Fruit fly (Drosophila melanogaster) Kc167 (cell line): ENCODE measurements around the gene Eig71Ee.

Experiments
- Myc ChIP-seq: fragments of >200 bp; optimal IDR thresholded peaks from 2 replicates; lab custom pipeline; 2017; ENCODE audit warnings: missing external identifiers
- Sin3A ChIP-seq: fragments of >200 bp; optimal IDR thresholded peaks from 2 replicates; lab custom pipeline; 2018; ENCODE audit warnings: missing external identifiers
- h ChIP-seq: fragments of >200 bp; optimal IDR thresholded peaks from 3 replicates; lab custom pipeline; 2018; ENCODE audit warnings: missing external identifiers
- insv ChIP-seq: fragments of >200 bp; optimal IDR thresholded peaks from 3 replicates; lab custom pipeline; 2018; ENCODE audit warnings: missing external identifiers
- psq ChIP-seq: fragments of >200 bp; optimal IDR thresholded peaks from 2 replicates; lab custom pipeline; 2017; ENCODE audit warnings: missing external identifiers
- ttk ChIP-seq: sonication (Bioruptor generic); optimal IDR thresholded peaks from 2 replicates; lab custom pipeline; 2017; ENCODE audit warnings: missing external identifiers

Eig71Ee gene

DNA sequence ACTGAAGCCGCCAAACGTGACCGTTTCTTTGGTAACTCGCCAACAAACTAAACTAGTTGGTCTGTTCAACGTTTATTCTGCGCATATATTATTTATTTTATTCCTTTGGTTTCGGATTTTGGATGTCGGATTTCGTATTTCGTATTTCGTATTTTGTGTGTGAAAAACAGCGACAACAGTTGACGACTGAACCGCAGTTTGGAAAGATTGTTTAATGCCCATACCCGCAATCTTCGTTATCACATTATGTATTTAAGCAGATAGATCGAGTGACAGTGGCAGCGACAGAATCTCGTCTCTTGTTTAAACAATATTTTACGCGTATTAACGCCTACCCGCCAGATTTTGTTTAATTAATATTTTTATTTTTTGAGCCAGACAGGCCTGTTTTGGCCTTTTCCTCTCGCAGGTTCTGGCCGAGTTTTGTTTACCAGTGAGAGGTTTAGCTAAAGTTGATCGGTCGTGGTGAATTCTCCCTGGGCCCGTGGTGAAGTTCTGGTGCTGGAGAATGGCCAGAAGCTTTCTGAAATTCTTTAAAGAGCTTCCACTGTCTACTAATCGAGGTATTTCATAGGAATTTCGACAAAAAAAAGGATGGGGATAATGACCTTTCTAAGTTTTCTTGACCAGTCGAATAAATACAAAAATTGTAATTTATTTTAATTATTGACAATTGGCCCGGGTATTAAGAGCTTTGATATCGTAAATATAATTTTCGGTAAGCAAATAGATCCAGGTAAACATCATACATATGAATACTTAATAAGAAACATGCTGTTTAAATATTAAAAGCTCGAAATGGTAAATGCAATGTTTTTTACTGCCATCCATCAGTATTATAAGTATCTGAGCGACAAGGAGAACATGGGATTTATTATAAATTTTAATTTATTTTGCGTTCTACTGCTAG lies 7.8 kb downstream of the Eig71Ee start, which contains the start of the genes comm3 and CG43083:
comm3 (minus strand) TSS at position 51 of the 910 bp plus-strand sequence.
CG43083 (plus strand) TSS at position 860 of the 910 bp plus-strand sequence.
- TF ChIP-seq Myc (no peak), Sin3A (no peak), ttk (lab: Kevin White, UChicago) (no peak), h (lab: Kevin White, UChicago) (no peak), psq (lab: Kevin White, UChicago) (no peak), insv (lab: Kevin White, UChicago) (no peak)

DNA sequence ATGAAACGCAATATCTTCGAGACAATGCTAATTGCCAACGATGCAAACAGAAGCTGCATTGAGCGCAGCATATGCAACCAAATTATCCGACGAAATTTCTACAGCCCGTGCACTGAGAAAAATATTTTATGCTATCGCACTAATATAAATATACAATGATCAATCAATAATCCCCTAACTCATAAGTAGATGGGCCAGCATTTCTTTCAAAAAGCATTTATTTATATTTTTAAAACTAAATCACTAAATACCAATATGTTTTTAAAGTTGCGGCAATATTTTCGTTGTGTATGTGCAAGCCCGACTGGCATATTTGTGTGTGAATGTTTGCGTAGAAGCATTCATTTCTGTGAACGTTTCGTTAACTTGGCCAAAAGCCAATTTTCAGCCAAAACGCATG lies 9.6 kb downstream of the Eig71Ee start:
- TF ChIP-seq psq (lab: Kevin White, UChicago) (no peak), Sin3A (no peak), Myc (no peak), insv (lab: Kevin White, UChicago) (no peak), ttk (lab: Kevin White, UChicago) (no peak), h (lab: Kevin White, UChicago) (no peak)

DNA sequence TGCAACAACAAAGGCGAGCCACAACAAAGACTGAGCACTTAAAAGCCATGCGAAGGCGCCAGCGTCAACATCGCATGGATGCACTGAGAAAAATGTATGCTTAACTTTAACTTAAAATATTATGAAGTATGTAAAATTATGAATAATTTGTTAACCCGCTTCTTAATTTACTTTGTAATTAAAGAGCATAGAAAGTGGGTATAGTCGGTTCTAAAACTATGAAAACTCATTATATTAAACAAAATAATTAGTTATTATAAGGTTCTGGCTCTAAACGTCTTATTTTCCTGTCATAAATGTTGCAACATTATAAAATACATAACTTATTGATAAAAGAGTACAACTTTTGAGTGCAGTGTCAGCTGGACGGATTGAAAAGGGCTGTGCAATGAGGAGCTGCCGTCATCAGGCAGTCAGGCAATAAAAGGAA lies 14.2 kb downstream of the Eig71Ee start:
- no peak for TF ChIP-seq Myc
- no peak for TF ChIP-seq insv (lab: Kevin White, UChicago)
- TF ChIP-seq h (lab: Kevin White, UChicago), result no peak
- no peak for TF ChIP-seq ttk (lab: Kevin White, UChicago)
- TF ChIP-seq Sin3A, result no peak
- TF ChIP-seq psq (lab: Kevin White, UChicago), result no peak

DNA sequence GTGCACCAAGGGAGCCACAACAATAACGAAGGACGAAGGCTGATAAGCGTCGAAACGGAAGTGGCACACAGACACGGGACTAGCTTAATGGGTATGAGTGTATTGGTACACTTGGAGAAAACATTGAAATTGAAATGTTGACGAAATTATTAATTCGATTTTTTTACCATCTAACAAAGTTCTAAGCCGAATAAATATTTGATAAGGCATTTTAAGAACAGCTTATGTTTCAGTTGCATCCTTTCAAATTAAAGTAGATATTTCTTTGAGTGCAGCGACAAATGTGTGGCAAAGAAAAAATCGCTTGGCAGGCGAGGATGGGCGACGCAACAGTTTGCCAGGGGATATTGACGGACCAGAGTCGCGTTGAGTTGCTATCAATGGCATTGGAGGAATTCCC lies 15.8 kb downstream of the Eig71Ee start:
- no peak for TF ChIP-seq ttk (lab: Kevin White, UChicago)
- TF ChIP-seq Sin3A, result no peak

DNA sequence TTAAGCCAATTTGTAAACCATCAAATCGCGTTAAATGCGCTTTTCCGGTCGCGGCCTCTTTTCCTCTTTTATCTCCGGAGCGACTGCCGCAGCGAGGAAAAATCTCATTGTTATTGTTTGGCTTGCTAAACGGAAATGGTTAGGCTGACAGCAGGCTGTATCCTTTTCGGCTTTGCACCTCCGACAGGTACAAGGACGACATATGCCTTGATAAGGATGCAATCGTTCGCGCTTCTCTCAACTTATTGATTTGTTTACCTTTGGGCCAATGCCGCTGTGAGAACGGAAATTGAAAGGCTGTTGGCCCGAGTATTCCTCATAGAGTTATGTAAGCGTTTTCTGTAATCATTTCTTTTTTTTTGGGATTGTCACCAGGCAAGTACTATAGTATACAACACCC lies 17.3 kb downstream of the Eig71Ee start:
- TF ChIP-seq Sin3A (no peak), insv (lab: Kevin White, UChicago) (no peak), Myc (no peak), ttk (lab: Kevin White, UChicago) (no peak), h (lab: Kevin White, UChicago) (no peak), psq (lab: Kevin White, UChicago) (no peak)

DNA sequence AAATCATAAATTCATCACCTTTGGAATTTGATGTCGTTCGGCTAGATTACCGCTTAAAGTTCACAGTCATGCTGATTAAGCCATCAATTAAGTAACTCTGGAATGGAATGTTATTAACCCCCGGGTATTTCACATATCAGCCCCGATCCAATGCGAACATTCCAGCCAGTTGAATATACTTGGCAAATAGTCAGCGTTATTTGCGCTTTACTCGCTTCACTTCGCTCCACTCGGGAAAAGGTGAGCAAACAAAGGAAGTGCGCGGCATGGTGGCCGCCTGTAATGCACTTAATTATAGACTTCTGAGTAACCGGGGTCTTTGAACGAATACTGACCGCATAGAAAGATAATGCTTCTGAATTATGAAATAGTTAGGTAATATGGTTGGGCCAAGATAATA lies 18.2 kb downstream of the Eig71Ee start:
- TF ChIP-seq insv (lab: Kevin White, UChicago) (no peak), h (lab: Kevin White, UChicago) (no peak), ttk (lab: Kevin White, UChicago) (no peak), Sin3A (no peak)

DNA sequence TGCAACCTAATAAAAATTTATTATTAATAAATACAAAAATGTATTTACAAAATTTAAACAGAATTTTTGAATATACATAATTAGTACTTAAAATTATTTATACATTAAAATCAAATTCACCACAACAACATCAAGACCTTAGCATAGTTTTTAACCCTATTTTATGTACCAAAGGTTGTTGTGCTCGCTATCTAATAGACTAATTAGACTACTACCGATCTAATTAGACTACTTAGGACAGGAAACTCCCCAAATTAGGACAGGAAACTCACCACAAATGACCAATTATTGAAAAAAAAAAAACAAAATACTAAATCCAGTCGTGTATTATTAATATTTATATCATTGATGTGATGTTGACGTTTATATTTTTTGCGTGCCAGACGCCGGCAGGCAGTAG lies 18.8 kb downstream of the Eig71Ee start:
- TF ChIP-seq h (lab: Kevin White, UChicago), result no peak
- no peak for TF ChIP-seq insv (lab: Kevin White, UChicago)
- TF ChIP-seq ttk (lab: Kevin White, UChicago), result no peak
- TF ChIP-seq Myc, result no peak
- no peak for TF ChIP-seq psq (lab: Kevin White, UChicago)
- no peak for TF ChIP-seq Sin3A

DNA sequence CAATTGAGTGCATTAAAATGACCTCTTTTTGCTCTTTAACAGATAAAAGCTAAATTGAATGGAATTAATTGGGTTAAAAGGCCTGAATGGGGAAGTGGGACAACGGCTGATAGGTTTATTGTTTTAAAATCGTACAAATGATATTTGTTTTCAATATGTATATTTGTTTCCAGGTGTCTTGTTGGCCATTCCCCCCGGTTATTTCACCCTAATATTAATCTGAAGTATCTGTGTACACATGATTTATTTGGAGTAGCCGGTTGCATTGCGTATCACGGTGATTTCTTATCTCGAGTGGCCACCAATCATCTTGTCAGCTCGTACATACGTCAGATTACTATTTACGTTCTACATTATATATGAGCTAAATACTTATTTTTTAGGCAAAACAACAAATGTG lies 19.5 kb downstream of the Eig71Ee start:
- TF ChIP-seq ttk (lab: Kevin White, UChicago) (no peak), psq (lab: Kevin White, UChicago) (no peak), insv (lab: Kevin White, UChicago) (no peak), Myc (no peak), h (lab: Kevin White, UChicago) (no peak), Sin3A (no peak)

DNA sequence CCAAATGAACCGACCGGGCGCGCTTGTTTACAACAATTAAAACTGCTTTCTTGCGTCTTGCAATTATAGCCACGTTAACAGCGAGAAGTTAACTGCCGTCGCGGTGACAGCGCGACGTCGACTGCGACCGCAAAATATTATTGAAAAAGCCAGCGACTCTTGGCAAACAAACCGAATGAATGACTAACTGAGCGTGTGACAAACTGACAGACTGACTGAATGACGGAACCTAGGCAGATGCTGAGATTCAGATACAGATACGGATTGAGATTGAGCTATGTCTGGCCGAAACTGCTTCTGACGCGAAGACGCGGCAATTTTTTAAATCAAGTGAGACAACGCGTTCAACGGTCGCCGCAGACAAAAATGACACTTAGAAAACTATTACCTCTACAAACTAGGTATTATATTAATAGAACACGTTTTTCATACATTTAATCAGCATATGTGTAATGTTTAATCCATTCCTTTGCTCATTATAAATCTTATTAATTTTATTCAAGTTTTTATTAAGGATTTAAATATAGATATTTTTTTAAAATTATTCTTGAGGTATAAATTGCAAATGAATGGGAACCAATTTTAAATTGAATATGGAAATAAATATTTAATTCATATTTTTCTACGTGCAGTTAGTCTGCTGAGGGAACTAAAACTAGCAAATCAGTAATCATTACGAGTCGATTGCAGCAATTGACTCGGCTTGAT lies 21.3 kb downstream of the Eig71Ee start:
- TF ChIP-seq insv (lab: Kevin White, UChicago) (no peak), h (lab: Kevin White, UChicago) (no peak), Sin3A (no peak), Myc (no peak), ttk (lab: Kevin White, UChicago) (no peak), psq (lab: Kevin White, UChicago) (no peak)

DNA sequence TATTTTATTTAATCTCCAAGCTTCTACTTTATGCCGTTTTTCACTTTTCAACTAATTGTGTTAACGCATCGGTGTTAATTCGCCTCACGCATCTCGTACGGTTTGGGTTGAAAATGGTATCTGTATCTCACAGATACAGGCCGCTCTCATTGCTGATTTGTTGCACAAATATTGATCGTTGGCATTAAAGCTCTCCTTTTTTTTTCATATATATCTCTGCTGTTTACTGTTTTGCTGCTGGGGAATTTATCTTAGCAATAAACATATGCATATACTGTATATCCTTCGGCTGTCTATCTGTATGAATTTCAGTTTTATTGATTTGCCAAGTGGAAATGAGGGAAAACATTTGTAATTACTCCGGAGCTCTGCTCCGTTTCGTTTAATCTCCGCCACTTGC lies 23.2 kb downstream of the Eig71Ee start:
- TF ChIP-seq ttk (lab: Kevin White, UChicago) (no peak), insv (lab: Kevin White, UChicago) (no peak), h (lab: Kevin White, UChicago) (no peak), Myc (no peak), Sin3A (no peak), psq (lab: Kevin White, UChicago) (no peak)

DNA sequence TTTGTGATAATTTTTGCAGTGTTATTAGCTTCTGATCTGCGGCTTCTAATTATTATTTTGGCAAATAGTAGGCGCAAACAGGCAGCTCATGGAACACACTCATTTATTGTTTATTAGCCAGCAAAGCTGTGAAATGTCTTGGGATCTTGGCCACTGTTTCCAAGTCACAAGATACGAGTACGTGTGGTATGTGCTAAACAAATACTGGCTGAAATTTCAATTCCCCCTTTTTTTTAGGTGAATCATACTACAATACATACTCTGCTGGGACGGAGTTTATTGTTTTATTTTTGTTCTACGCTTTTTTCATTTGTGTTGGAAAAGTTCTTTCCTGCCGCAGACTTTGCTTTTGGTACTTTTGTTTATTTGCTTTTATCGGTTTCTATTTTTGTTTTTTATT lies 24.7 kb downstream of the Eig71Ee start:
- no peak for TF ChIP-seq insv (lab: Kevin White, UChicago)
- no peak for TF ChIP-seq h (lab: Kevin White, UChicago)
- TF ChIP-seq psq (lab: Kevin White, UChicago), result no peak
- TF ChIP-seq Sin3A, result no peak
- no peak for TF ChIP-seq ttk (lab: Kevin White, UChicago)
- TF ChIP-seq Myc, result no peak

DNA sequence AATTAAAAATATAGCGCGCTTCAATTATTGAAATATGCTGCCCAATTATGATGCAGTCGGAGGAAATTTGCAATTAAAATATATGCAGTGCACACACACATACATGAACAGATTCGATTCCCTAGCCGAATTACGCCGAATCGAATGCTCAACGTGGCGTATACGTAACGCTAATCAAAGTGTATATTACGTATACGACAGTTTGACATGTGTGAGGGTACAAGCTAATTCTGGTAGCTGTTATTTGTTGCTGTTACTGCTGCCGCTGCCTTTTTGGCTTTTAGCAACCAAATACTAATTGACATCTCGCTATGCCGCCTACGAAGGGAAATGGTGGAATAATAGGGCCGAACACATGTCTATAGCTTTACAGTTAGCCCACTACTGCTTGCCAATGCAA lies 28.5 kb downstream of the Eig71Ee start:
- TF ChIP-seq ttk (lab: Kevin White, UChicago) (no peak), Myc (no peak), insv (lab: Kevin White, UChicago) (no peak), psq (lab: Kevin White, UChicago) (no peak)
